Fruit fly (Drosophila melanogaster) whole organism, larva: ENCODE measurements around the gene CG18178.

ENCODE experiments used
- noc ChIP-seq: fragments of 200-800 bp; sonication (Bioruptor generic); optimal IDR thresholded peaks from 3 replicates; lab custom pipeline; 2019; ENCODE audit warnings: missing biosample characterization, mild to moderate bottlenecking, missing genetic modification characterization, moderate library complexity

Gene CG18178

dm6 chr3L:9718929-9719328 is at the start of gene CG18178, which contains the start of gene CG14174:
Gene CG18178, minus strand, starts transcription at chr3L:9719144.
Gene CG14174, plus strand, starts transcription at chr3L:9719328.
- TF ChIP-seq noc = peak; percentile 58

- TF ChIP-seq noc = peak; percentile 71
Measured at dm6 chr3L:9768385-9768784, 49.4 kb upstream of the CG18178 start.

dm6 chr3L:9767636-9768358 is 48.9 kb upstream of the CG18178 start:
- TF ChIP-seq noc = peak; percentile 31

DNA sequence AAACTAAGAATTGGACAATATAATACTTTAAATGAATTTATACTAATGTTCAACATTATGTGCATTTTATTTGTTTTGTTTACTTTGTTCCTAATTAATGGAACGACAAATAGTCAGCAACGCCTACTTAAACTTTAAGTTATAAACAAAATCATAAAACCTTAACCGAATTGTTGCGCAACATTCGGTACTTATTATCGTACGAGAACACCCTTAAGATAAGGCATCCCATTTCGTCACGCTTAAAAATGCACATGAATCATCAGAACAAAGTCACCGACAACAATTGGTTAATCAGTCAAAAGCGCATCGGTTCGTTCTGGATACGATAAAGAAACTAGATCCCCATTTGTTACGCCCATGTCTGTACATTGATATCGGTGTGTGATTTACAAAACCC is 47.4 kb upstream of the CG18178 start:
- TF ChIP-seq noc = no peak

DNA sequence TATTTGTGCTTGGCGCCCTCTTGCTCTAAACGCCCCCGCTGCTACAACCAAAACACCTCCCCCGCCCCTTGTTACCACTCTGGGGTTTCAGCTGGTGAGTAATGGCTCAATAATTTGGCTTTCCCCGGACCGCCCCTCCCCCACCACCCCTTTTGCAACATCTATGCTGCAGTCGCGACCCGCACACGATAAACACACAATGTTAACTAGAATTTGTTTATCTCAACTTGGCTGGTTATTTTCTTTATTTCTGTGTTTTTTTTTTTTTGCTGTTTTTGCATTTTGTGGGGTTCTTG is 46.7 kb upstream of the CG18178 start:
- no peak for TF ChIP-seq noc

dm6 chr3L:9764915-9765709 is 46.2 kb upstream of the CG18178 start:
- no peak for TF ChIP-seq noc

DNA sequence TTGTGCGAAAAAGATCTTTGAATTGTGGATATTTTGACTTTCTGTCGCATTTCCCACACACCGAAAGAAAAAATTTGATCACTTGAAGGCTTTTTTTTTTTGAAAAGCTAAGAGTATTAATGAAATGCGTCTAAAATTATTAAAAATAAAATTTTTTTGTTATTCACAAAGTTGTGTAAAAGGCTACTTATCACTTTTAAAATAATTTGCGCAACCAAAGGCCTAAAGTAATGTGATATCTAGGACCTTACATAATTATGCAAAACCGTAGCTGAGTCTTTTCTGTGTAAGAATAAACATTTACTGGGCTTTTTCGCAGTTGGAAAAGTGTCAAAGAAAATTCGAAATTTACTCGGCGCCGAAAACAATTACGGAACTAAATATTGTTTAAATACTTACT is 45.4 kb upstream of the CG18178 start:
- TF ChIP-seq noc = no peak

DNA sequence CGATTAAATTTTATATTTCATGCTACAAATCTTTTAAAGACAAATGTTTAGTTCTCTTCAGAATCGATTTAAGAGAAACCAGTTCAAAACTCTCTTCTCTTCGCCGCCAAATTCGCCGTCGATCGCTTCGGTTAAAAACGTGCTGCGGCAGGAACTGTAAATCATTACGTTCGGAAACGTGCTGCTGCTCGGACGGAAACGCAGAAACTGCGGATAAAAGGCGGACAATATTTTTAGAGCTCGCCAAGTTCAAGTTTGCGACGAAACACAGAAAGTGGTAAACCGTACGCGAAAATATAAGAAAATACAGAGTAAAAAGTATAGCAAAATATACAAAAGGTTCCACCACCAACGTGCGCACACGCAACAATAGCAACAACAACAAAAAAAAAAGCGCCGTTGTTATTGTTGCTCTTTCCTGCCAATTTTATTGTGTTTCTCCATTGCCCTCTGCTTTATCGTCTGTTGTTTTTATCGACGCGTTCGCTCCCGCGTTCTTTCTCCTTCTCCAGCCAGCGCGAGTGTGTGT is 44.5 kb upstream of the CG18178 start, which contains the start of gene Ae2:
TSS of gene Ae2 (plus strand) at position 156 of the 529 bp plus-strand sequence.
- no peak for TF ChIP-seq noc

DNA sequence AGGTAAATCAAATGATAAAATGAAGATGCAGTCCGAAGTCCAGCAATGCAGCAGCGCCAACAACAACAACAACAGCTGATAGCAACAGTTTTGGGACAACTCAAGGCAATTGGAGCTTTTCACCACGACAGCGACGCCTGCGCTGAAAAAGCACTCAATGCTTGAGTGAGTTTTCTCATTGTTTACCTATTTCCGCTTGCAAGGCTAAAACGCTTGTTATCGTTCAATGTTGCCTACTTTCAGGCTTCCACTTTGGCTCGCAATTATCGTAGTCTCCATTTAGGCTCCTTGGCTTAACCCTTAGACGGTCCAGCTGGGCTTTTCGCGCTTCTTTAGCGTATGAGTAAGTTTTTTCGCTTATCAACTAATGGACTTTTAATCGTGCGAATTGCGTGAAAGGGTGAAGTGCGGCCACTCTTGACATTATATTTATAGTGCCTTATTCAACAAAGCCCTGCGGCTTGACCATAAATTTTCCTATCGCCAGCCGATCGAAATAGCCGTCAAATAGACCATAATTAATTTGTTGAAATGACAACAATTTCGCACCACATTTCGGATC is 43.2 kb upstream of the CG18178 start:
- peak; percentile 67 for TF ChIP-seq noc

- TF ChIP-seq noc = peak; percentile 9
Measured at dm6 chr3L:9760151-9760749, 41.3 kb upstream of the CG18178 start, which contains the start of gene CG42268. Gene CG42268, minus strand, starts transcription at chr3L:9760395.

- TF ChIP-seq noc = no peak
Measured at dm6 chr3L:9751625-9752024, 32.7 kb upstream of the CG18178 start.

dm6 chr3L:9745393-9745792 is 26.4 kb upstream of the CG18178 start:
- TF ChIP-seq noc = no peak

dm6 chr3L:9744060-9744549 is 25.2 kb upstream of the CG18178 start:
- TF ChIP-seq noc = no peak

DNA sequence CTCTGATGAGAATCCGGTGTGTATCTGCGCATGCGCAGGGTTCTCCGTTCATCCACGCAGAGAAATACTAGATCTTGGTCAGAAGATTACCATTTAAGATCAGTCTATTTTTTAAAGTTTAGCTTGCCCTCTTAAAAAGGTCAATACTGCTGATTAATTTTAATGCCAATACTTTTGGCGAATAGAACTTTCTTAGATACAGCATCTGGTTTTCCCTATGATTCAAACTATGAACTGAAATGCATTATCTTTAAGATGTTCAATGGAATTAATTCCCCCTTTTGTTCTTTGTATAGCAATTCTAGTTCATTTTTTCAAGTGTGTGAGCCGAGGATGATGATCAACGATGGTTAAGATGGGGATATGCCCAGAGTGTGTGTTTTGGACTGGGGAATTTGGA is 23.4 kb upstream of the CG18178 start:
- no peak for TF ChIP-seq noc

DNA sequence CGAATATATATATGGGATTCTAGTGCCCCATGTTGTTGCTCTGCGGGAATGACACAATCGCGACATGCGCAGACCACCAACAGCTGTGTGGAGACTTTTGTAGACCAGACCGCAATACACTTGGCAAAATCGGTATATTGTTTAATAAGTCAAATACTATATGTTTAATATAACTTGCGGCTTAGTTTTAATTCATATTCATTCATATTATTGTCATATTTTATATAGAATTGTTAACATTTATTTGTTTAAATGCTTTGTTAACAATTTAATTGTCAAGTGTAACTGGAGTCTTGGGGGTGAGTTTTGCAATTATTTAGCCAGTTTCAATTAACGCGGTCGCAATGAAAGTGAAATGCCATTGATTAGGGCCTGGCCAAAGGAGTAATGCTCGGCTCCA is 20.7 kb upstream of the CG18178 start:
- no peak for TF ChIP-seq noc

DNA sequence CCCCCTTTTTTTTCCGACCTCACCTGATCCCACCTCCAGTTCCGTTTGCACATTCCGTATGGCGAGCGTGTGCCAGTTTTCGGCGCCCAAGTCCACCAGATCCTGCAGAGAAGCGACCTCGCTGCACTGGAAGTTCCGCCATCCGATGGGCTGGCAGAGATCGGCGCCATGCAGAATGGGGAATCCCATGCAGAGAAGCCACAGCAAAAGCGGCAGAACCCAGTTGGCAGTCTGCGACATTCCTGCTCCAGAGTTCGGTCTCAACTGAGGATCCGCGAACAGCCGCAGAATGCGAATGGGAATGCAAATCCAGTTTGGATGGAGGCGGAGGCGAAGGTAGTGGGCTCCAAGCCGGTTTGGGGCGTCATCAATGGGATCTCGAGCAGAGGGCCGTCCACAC is 14.6 kb upstream of the CG18178 start, which contains the start of gene CG6749:
TSS of gene CG6749 (minus strand) at position 245 of the 400 bp plus-strand sequence.
- TF ChIP-seq noc = no peak
